Worm (Caenorhabditis elegans) whole organism, L1 larva: ENCODE results near the gene cox-6C.
"Not testable (repeated sequence)": the region's sequence is repeated elsewhere in the genome, so short reads cannot be mapped to it uniquely, and the experiment has no call there.

ENCODE experiments used
- F16B12.6 ChIP-seq: fragments of 150-350 bp; optimal IDR thresholded peaks from 2 replicates; lab custom pipeline; 2014; ENCODE audit warnings: missing biosample characterization, missing genetic modification characterization
- Y116A8C.19 ChIP-seq: sonication (generic microtip); optimal IDR thresholded peaks from 2 replicates; lab custom pipeline; 2016; ENCODE audit warnings: missing compliant biosample characterization, missing genetic modification characterization, borderline replicate concordance
- aha-1 ChIP-seq: fragments of 150-350 bp; optimal IDR thresholded peaks from 2 replicates; lab custom pipeline; 2014; ENCODE audit warnings: missing biosample characterization, missing genetic modification characterization
- blmp-1 ChIP-seq: fragments of 150-350 bp; optimal IDR thresholded peaks from 2 replicates; lab custom pipeline; 2014; ENCODE audit warnings: missing biosample characterization, missing genetic modification characterization
- ceh-63 ChIP-seq: fragments of 200-800 bp; sonication (Bioruptor generic); optimal IDR thresholded peaks from 2 replicates; lab custom pipeline; 2018; ENCODE audit warnings: mild to moderate bottlenecking, missing genetic modification characterization, missing compliant biosample characterization
- dsc-1 ChIP-seq: sonication (generic microtip); optimal IDR thresholded peaks from 2 replicates; lab custom pipeline; 2016; ENCODE audit warnings: mild to moderate bottlenecking, missing genetic modification characterization, missing compliant biosample characterization
- egl-27 ChIP-seq, 2 experiments: fragments of 150-350 bp in 1 of 2; sonication (generic microtip); optimal IDR thresholded peaks; 3 replicates each; lab custom pipeline; 2017 to 2018; ENCODE audit warnings: missing biosample characterization in 2 of 2, missing genetic modification characterization in 2 of 2, missing genetic modification reagents in 2 of 2
- elt-2 ChIP-seq: sonication (generic microtip); optimal IDR thresholded peaks from 2 replicates; lab custom pipeline; 2016; ENCODE audit warnings: missing genetic modification characterization, mild to moderate bottlenecking, inconsistent platforms, missing compliant biosample characterization, missing genetic modification reagents
- fkh-4 ChIP-seq: sonication (generic microtip); optimal IDR thresholded peaks from 2 replicates; lab custom pipeline; 2016; ENCODE audit warnings: missing compliant biosample characterization, missing genetic modification characterization, borderline replicate concordance
- hlh-17 ChIP-seq: fragments of 200-800 bp; sonication (Bioruptor generic); optimal IDR thresholded peaks from 2 replicates; lab custom pipeline; 2018; ENCODE audit warnings: missing genetic modification characterization, mild to moderate bottlenecking, missing compliant biosample characterization, moderate library complexity, borderline replicate concordance
- hpl-2 ChIP-seq: fragments of 150-350 bp; optimal IDR thresholded peaks from 2 replicates; lab custom pipeline; 2014; ENCODE audit warnings: missing biosample characterization, missing genetic modification reagents, missing genetic modification characterization
- isw-1 ChIP-seq: fragments of 200-800 bp; sonication (Bioruptor generic); IDR thresholded peaks from 2 replicates; pipeline ENCODE4 v1.3.6; 2022; ENCODE audit warnings: missing genetic modification characterization, missing compliant biosample characterization
- lin-15B ChIP-seq: fragments of 150-350 bp; sonication (generic microtip); optimal IDR thresholded peaks from 3 replicates; lab custom pipeline; 2014; ENCODE audit warnings: missing biosample characterization, missing genetic modification characterization
- lin-39 ChIP-seq: fragments of 150-350 bp; optimal IDR thresholded peaks from 2 replicates; lab custom pipeline; 2014; ENCODE audit warnings: missing biosample characterization, missing genetic modification reagents, missing genetic modification characterization
- lir-3 ChIP-seq: sonication (generic microtip); optimal IDR thresholded peaks from 2 replicates; lab custom pipeline; 2016; ENCODE audit warnings: mild to moderate bottlenecking, missing genetic modification characterization, moderate library complexity, missing compliant biosample characterization; ENCODE audit not compliant: poor library complexity
- lsy-2 ChIP-seq, 2 experiments: fragments of 150-350 bp; optimal IDR thresholded peaks; 2 replicates each; lab custom pipeline; 2014; ENCODE audit warnings: missing biosample characterization in 2 of 2, missing genetic modification characterization in 2 of 2
- mab-9 ChIP-seq: fragments of 200-800 bp; sonication (Bioruptor generic); IDR thresholded peaks from 2 replicates; pipeline ENCODE4 v1.3.6; 2022; ENCODE audit warnings: missing genetic modification reagents, missing genetic modification characterization, missing compliant biosample characterization
- mdl-1 ChIP-seq, 2 experiments: fragments of 150-350 bp; optimal IDR thresholded peaks; 2 replicates each; lab custom pipeline; 2014 to 2017; ENCODE audit warnings: missing biosample characterization in 2 of 2, missing genetic modification characterization in 2 of 2, inconsistent platforms in 1 of 2
- nhr-237 ChIP-seq: fragments of 150-350 bp; optimal IDR thresholded peaks from 2 replicates; lab custom pipeline; 2014; ENCODE audit warnings: missing biosample characterization, missing genetic modification characterization
- nhr-71 ChIP-seq: sonication (generic microtip); optimal IDR thresholded peaks from 2 replicates; lab custom pipeline; 2016; ENCODE audit warnings: mild to moderate bottlenecking, missing genetic modification characterization, moderate library complexity, missing compliant biosample characterization
- nhr-77 ChIP-seq: fragments of 150-350 bp; optimal IDR thresholded peaks from 2 replicates; lab custom pipeline; 2014; ENCODE audit warnings: missing biosample characterization, missing genetic modification characterization
- nhr-90 ChIP-seq: sonication (generic microtip); optimal IDR thresholded peaks from 2 replicates; lab custom pipeline; 2016; ENCODE audit warnings: mild to moderate bottlenecking, missing genetic modification characterization, missing compliant biosample characterization; ENCODE audit not compliant: poor library complexity
- pax-3 ChIP-seq: fragments of 200-800 bp; sonication (Bioruptor generic); optimal IDR thresholded peaks from 2 replicates; lab custom pipeline; 2018; ENCODE audit warnings: mild to moderate bottlenecking, missing genetic modification characterization, moderate library complexity, missing compliant biosample characterization
- snpc-4 ChIP-seq: fragments of 150-350 bp; optimal IDR thresholded peaks from 2 replicates; lab custom pipeline; 2014; ENCODE audit warnings: missing biosample characterization, missing genetic modification characterization
- snu-23 ChIP-seq: sonication (generic microtip); optimal IDR thresholded peaks from 2 replicates; lab custom pipeline; 2016; ENCODE audit warnings: missing genetic modification characterization, missing compliant biosample characterization
- sox-4 ChIP-seq: sonication (generic microtip); optimal IDR thresholded peaks from 2 replicates; lab custom pipeline; 2016; ENCODE audit warnings: missing genetic modification characterization, missing compliant biosample characterization
- sptf-1 ChIP-seq: fragments of 150-350 bp; optimal IDR thresholded peaks from 2 replicates; lab custom pipeline; 2014; ENCODE audit warnings: missing biosample characterization, missing genetic modification characterization
- sup-37 ChIP-seq: fragments of 200-800 bp; sonication (Bioruptor generic); optimal IDR thresholded peaks from 2 replicates; lab custom pipeline; 2018; ENCODE audit warnings: mild to moderate bottlenecking, missing genetic modification characterization, missing compliant biosample characterization
- swsn-7 ChIP-seq: sonication (generic microtip); optimal IDR thresholded peaks from 2 replicates; lab custom pipeline; 2016; ENCODE audit warnings: missing genetic modification characterization, missing compliant biosample characterization
- tbx-2 ChIP-seq: sonication (generic microtip); optimal IDR thresholded peaks from 2 replicates; lab custom pipeline; 2016; ENCODE audit warnings: missing genetic modification characterization, missing compliant biosample characterization
- tlp-1 ChIP-seq: fragments of 150-350 bp; optimal IDR thresholded peaks from 2 replicates; lab custom pipeline; 2014; ENCODE audit warnings: missing biosample characterization, missing genetic modification characterization
- unc-130 ChIP-seq: fragments of 150-350 bp; optimal IDR thresholded peaks from 2 replicates; lab custom pipeline; 2017; ENCODE audit warnings: missing biosample characterization, missing genetic modification characterization, inconsistent platforms
- unc-62 ChIP-seq: fragments of 150-350 bp; optimal IDR thresholded peaks from 2 replicates; lab custom pipeline; 2014; ENCODE audit warnings: missing biosample characterization, missing genetic modification reagents, missing genetic modification characterization
- unc-86 ChIP-seq: sonication (generic microtip); optimal IDR thresholded peaks from 2 replicates; lab custom pipeline; 2016; ENCODE audit warnings: missing genetic modification characterization, missing compliant biosample characterization
- unc-98 ChIP-seq: fragments of 200-800 bp; sonication (Bioruptor generic); IDR thresholded peaks from 2 replicates; pipeline ENCODE4 v1.3.6; 2022; ENCODE audit warnings: missing genetic modification characterization, missing compliant biosample characterization

cox-6C gene

ce11 chrIV:109307-109706 lies 17.2 kb upstream of the cox-6C start, which contains the start of gene B0545.4:
B0545.4 (minus strand) TSS chrIV:109407.
- no peak for TF ChIP-seq nhr-90 (tag; lab: Kevin White, UChicago)
- TF ChIP-seq hlh-17 (GFP tag; lab: Kevin White, UChicago), result no peak
- TF ChIP-seq swsn-7, result no peak
- TF ChIP-seq egl-27 (tag; optimal IDR thresholded peaks at IDR 0.05; lab: Kevin White, UChicago), result no peak
- TF ChIP-seq ceh-63 (GFP tag; lab: Kevin White, UChicago), result no peak
- TF ChIP-seq unc-86 (tag; lab: Kevin White, UChicago), result no peak
- TF ChIP-seq isw-1, result no peak

ce11 chrIV:111377-111776 lies 15.2 kb upstream of the cox-6C start, which contains the start of gene F29C4.4:
F29C4.4 (plus strand) TSS chrIV:111677.
- not testable (repeated sequence) for TF ChIP-seq fkh-4 (tag; lab: Kevin White, UChicago); tbx-2 (tag; lab: Kevin White, UChicago); mab-9 (GFP tag; lab: Robert Waterston, UW)
- TF ChIP-seq, all 84 proteins: peak for 0; not testable (repeated sequence) for 84

ce11 chrIV:118786-119185 lies 7.7 kb upstream of the cox-6C start:
- no peak for TF ChIP-seq nhr-77 (tag; lab: Kevin White, UChicago)
- TF ChIP-seq unc-130, result no peak
- no peak for TF ChIP-seq blmp-1 (tag; lab: Kevin White, UChicago)
- TF ChIP-seq dsc-1 (tag; lab: Kevin White, UChicago), result no peak
- TF ChIP-seq swsn-7, result no peak
- no peak for TF ChIP-seq sptf-1 (tag; lab: Kevin White, UChicago)
- no peak for TF ChIP-seq elt-2 (tag; lab: Kevin White, UChicago)
- TF ChIP-seq aha-1 (tag; lab: Kevin White, UChicago), result no peak
- TF ChIP-seq, all 84 proteins: peak for 0

DNA sequence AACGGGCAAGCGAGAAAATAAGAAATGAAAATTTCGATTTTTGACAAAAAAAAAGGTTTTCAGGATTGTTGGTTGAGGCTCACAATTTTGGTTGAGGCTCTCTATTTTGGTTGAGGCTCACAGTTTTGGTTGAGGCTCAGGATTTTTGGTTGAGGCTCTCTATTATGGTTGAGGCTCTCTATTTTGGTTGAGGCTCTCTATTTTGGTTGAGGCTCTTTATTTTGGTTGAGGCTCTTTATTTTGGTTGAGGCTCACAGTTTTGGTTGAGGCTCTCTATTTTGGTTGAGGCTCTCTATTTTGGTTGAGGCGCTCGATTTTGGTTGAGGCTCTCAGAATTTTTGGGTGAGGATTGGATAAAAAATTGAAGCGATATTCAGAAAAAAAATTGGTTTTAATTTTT lies 6.7 kb upstream of the cox-6C start:
- TF ChIP-seq sup-37 (GFP tag; lab: Kevin White, UChicago) (no peak), fkh-4 (tag; lab: Kevin White, UChicago) (no peak), snu-23 (GFP tag; lab: Kevin White, UChicago) (no peak), Y116A8C.19 (tag; lab: Kevin White, UChicago) (no peak), mdl-1 (tag; optimal IDR thresholded peaks at IDR 0.05; lab: Kevin White, UChicago) (no peak), unc-62 (GFP tag; lab: Kevin White, UChicago) (no peak), nhr-237 (tag; lab: Kevin White, UChicago) (no peak), hpl-2 (GFP tag; lab: Kevin White, UChicago) (no peak), lir-3 (tag; lab: Kevin White, UChicago) (no peak), sox-4 (tag; lab: Kevin White, UChicago) (no peak), unc-86 (tag; lab: Kevin White, UChicago) (no peak), pax-3 (tag; lab: Kevin White, UChicago) (no peak), F16B12.6 (tag; lab: Kevin White, UChicago) (no peak), swsn-7 (no peak), nhr-77 (tag; lab: Kevin White, UChicago) (no peak), isw-1 (no peak)

DNA sequence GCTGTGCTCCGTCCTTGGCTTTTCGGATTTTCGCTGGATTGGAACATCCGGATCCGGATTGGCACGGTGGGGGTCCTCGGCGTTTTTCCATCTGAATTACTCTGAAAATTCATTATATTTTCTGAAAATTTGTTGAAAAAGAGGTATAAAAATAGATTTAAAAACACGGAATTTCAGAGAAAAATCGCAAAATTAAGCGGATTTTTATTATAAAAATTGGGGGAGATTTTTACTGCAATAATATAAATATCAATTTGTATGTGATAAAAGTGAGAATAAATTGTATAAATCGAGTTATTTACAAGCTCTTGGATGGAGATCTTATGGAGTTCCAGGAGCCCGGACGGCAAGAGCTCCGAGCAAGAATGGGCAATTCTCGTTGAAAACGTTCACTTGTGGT lies 4.9 kb upstream of the cox-6C start, which contains the start of gene tut-1:
tut-1 (minus strand) TSS at position 101 of the 400 bp plus-strand sequence.
- TF ChIP-seq aha-1 (tag; lab: Kevin White, UChicago) (no peak), pax-3 (tag; lab: Kevin White, UChicago) (no peak), lsy-2 (tag; optimal IDR thresholded peaks at IDR 0.05; lab: Kevin White, UChicago) (no peak), blmp-1 (tag; lab: Kevin White, UChicago) (no peak), elt-2 (tag; lab: Kevin White, UChicago) (no peak), snpc-4 (tag; lab: Kevin White, UChicago) (no peak), nhr-71 (tag; lab: Kevin White, UChicago) (no peak), lin-39 (no peak), lin-15B (tag; lab: Kevin White, UChicago) (no peak), unc-98 (GFP tag; lab: Robert Waterston, UW) (no peak), unc-86 (tag; lab: Kevin White, UChicago) (no peak), mab-9 (GFP tag; lab: Robert Waterston, UW) (no peak), tlp-1 (no peak)
